Worm (Caenorhabditis elegans) whole organism, young adult: ENCODE measurements around the gene ugt-62.
A peak's percentile ranks its signal among the peaks of the same experiment; 100 is the strongest.

Experiments
- B0019.2 ChIP-seq: fragments of 200-800 bp; sonication (Bioruptor generic); conservative IDR thresholded peaks from 2 replicates; pipeline ENCODE4 v1.3.6; 2022; ENCODE audit warnings: missing genetic modification reagents, missing genetic modification characterization, missing compliant biosample characterization
- F57C9.4 ChIP-seq: sonication (generic microtip); optimal IDR thresholded peaks from 2 replicates; lab custom pipeline; 2017; ENCODE audit warnings: mild to moderate bottlenecking, missing genetic modification characterization, missing compliant biosample characterization
- K11D2.4 ChIP-seq: fragments of 200-800 bp; sonication (Bioruptor generic); IDR thresholded peaks from 2 replicates; pipeline ENCODE4 v1.3.6; 2022; ENCODE audit warnings: missing genetic modification reagents, missing genetic modification characterization, missing compliant biosample characterization
- T07F8.4 ChIP-seq: sonication (generic microtip); optimal IDR thresholded peaks from 2 replicates; lab custom pipeline; 2016; ENCODE audit warnings: mild to moderate bottlenecking, missing genetic modification characterization, moderate library complexity, missing compliant biosample characterization
- T26A5.8 ChIP-seq: sonication (generic microtip); optimal IDR thresholded peaks from 2 replicates; lab custom pipeline; 2016; ENCODE audit warnings: missing genetic modification characterization, missing compliant biosample characterization
- Y53G8AR.9 ChIP-seq: fragments of 200-800 bp; sonication (Bioruptor generic); conservative IDR thresholded peaks from 2 replicates; pipeline ENCODE4 v1.3.6; 2022; ENCODE audit warnings: missing genetic modification reagents, missing genetic modification characterization, missing compliant biosample characterization
- Y67H2A.10 ChIP-seq: fragments of 200-800 bp; sonication (Bioruptor generic); conservative IDR thresholded peaks from 2 replicates; pipeline ENCODE4 v1.3.6; 2022; ENCODE audit warnings: missing genetic modification reagents, missing genetic modification characterization, missing compliant biosample characterization
- ZK185.1 ChIP-seq: sonication (generic microtip); optimal IDR thresholded peaks from 2 replicates; lab custom pipeline; 2016; ENCODE audit warnings: mild to moderate bottlenecking, missing genetic modification characterization, missing compliant biosample characterization; ENCODE audit not compliant: poor library complexity, severe bottlenecking
- akir-1 ChIP-seq: fragments of 200-800 bp; sonication (Bioruptor generic); optimal IDR thresholded peaks from 2 replicates; lab custom pipeline; 2018; ENCODE audit warnings: mild to moderate bottlenecking, missing genetic modification characterization, moderate library complexity, missing compliant biosample characterization
- atf-7 ChIP-seq: sonication (generic microtip); optimal IDR thresholded peaks from 2 replicates; lab custom pipeline; 2017; ENCODE audit warnings: mild to moderate bottlenecking, missing genetic modification characterization, missing compliant biosample characterization
- attf-5 ChIP-seq: fragments of 200-800 bp; sonication (Bioruptor generic); optimal IDR thresholded peaks from 2 replicates; lab custom pipeline; 2018; ENCODE audit warnings: mild to moderate bottlenecking, missing genetic modification characterization, missing compliant biosample characterization
- ccch-3 ChIP-seq: fragments of 200-800 bp; sonication (Bioruptor generic); optimal IDR thresholded peaks from 2 replicates; lab custom pipeline; 2018; ENCODE audit warnings: mild to moderate bottlenecking, missing genetic modification characterization, missing compliant biosample characterization
- cebp-1 ChIP-seq, 2 experiments: fragments of 200-800 bp in 1 of 2; sonication (Bioruptor generic) in 1 of 2; sonication (generic microtip) in 1 of 2; IDR thresholded peaks in 1 of 2; optimal IDR thresholded peaks in 1 of 2; 2 replicates each; pipeline versions ENCODE4 v1.3.6 to Lab custom; 2017 to 2022; ENCODE audit warnings: missing compliant biosample characterization in 2 of 2, missing genetic modification characterization in 2 of 2, mild to moderate bottlenecking in 1 of 2, missing genetic modification reagents in 1 of 2, moderate library complexity in 1 of 2
- ceh-40 ChIP-seq: fragments of 200-800 bp; sonication (Bioruptor generic); IDR thresholded peaks from 2 replicates; pipeline ENCODE4 v1.3.6; 2022; ENCODE audit warnings: missing genetic modification characterization, missing compliant biosample characterization
- ceh-58 ChIP-seq: fragments of 200-800 bp; sonication (Bioruptor generic); IDR thresholded peaks from 2 replicates; pipeline ENCODE4 v1.3.6; 2022; ENCODE audit warnings: missing genetic modification characterization, missing compliant biosample characterization
- chd-7 ChIP-seq: sonication (generic microtip); optimal IDR thresholded peaks from 2 replicates; lab custom pipeline; 2016; ENCODE audit warnings: mild to moderate bottlenecking, missing genetic modification characterization, moderate library complexity, missing compliant biosample characterization
- die-1 ChIP-seq: sonication (generic microtip); optimal IDR thresholded peaks from 2 replicates; lab custom pipeline; 2016; ENCODE audit warnings: missing genotype, mild to moderate bottlenecking, missing genetic modification characterization, missing compliant biosample characterization
- dox-1 ChIP-seq: fragments of 200-800 bp; sonication (Bioruptor generic); IDR thresholded peaks from 2 replicates; pipeline ENCODE4 v1.3.6; 2022; ENCODE audit warnings: missing genetic modification reagents, missing genetic modification characterization, missing compliant biosample characterization
- dpff-1 ChIP-seq: sonication (generic microtip); optimal IDR thresholded peaks from 2 replicates; lab custom pipeline; 2017; ENCODE audit warnings: mild to moderate bottlenecking, missing genetic modification characterization, missing compliant biosample characterization
- ekl-4 ChIP-seq: fragments of 200-800 bp; sonication (Bioruptor generic); IDR thresholded peaks from 2 replicates; pipeline ENCODE4 v1.3.6; 2022; ENCODE audit warnings: missing genetic modification reagents, missing genetic modification characterization, missing compliant biosample characterization
- ets-4 ChIP-seq: fragments of 200-800 bp; sonication (Bioruptor generic); optimal IDR thresholded peaks from 2 replicates; lab custom pipeline; 2018; ENCODE audit warnings: mild to moderate bottlenecking, missing genetic modification characterization, missing compliant biosample characterization
- him-1 ChIP-seq: sonication (generic microtip); optimal IDR thresholded peaks from 2 replicates; lab custom pipeline; 2016; ENCODE audit warnings: missing genotype, missing genetic modification reagents, missing genetic modification characterization, missing compliant biosample characterization
- hlh-26 ChIP-seq: fragments of 200-800 bp; sonication (Bioruptor generic); conservative IDR thresholded peaks from 2 replicates; pipeline ENCODE4 v1.3.6; 2022; ENCODE audit warnings: missing genetic modification reagents, missing genetic modification characterization, missing compliant biosample characterization
- hmg-20 ChIP-seq: fragments of 200-800 bp; sonication (Bioruptor generic); IDR thresholded peaks from 2 replicates; pipeline ENCODE4 v1.3.6; 2022; ENCODE audit warnings: missing genetic modification reagents, missing genetic modification characterization, missing compliant biosample characterization
- hsf-1 ChIP-seq: fragments of 200-800 bp; sonication (Bioruptor generic); IDR thresholded peaks from 2 replicates; pipeline ENCODE4 v1.3.6; 2022; ENCODE audit warnings: missing genetic modification reagents, missing genetic modification characterization, missing compliant biosample characterization
- let-526 ChIP-seq: fragments of 200-800 bp; sonication (Bioruptor generic); IDR thresholded peaks from 2 replicates; pipeline ENCODE4 v1.3.6; 2022; ENCODE audit warnings: missing genetic modification reagents, missing genetic modification characterization, missing compliant biosample characterization
- lin-35 ChIP-seq, 3 experiments: fragments of 150-350 bp in 2 of 3; sonication (generic microtip) in 1 of 3; optimal IDR thresholded peaks; 2 replicates each; lab custom pipeline; 2014 to 2018; ENCODE audit warnings: missing biosample characterization in 3 of 3, missing genetic modification characterization in 3 of 3, missing genetic modification reagents in 3 of 3
- lin-54 ChIP-seq: fragments of 200-800 bp; sonication (Bioruptor generic); optimal IDR thresholded peaks from 2 replicates; lab custom pipeline; 2018; ENCODE audit warnings: mild to moderate bottlenecking, missing genetic modification characterization, missing compliant biosample characterization
- madf-6 ChIP-seq: fragments of 200-800 bp; sonication (Bioruptor generic); IDR thresholded peaks from 2 replicates; pipeline ENCODE4 v1.3.6; 2022; ENCODE audit warnings: missing genetic modification reagents, missing genetic modification characterization, missing compliant biosample characterization
- madf-8 ChIP-seq: fragments of 200-800 bp; sonication (Bioruptor generic); conservative IDR thresholded peaks from 2 replicates; pipeline ENCODE4 v1.3.6; 2022; ENCODE audit warnings: missing genetic modification reagents, missing genetic modification characterization, missing compliant biosample characterization
- mcd-1 ChIP-seq: fragments of 200-800 bp; sonication (Bioruptor generic); IDR thresholded peaks from 2 replicates; pipeline ENCODE4 v1.3.6; 2022; ENCODE audit warnings: missing genetic modification reagents, missing genetic modification characterization, missing compliant biosample characterization
- mel-28 ChIP-seq: sonication (generic microtip); optimal IDR thresholded peaks from 2 replicates; lab custom pipeline; 2016; ENCODE audit warnings: borderline replicate concordance, mild to moderate bottlenecking, missing genetic modification characterization, missing compliant biosample characterization
- mes-4 ChIP-seq: sonication (generic microtip); optimal IDR thresholded peaks from 2 replicates; lab custom pipeline; 2016; ENCODE audit warnings: missing genotype, missing genetic modification characterization, missing compliant biosample characterization
- nfya-1 ChIP-seq: sonication (generic microtip); optimal IDR thresholded peaks from 2 replicates; lab custom pipeline; 2017; ENCODE audit warnings: antibody characterized with exemption, missing compliant biosample characterization, missing genetic modification characterization, borderline replicate concordance; ENCODE audit not compliant: insufficient read depth
- nfyb-1 ChIP-seq: fragments of 200-800 bp; sonication (Bioruptor generic); IDR thresholded peaks from 2 replicates; pipeline ENCODE4 v1.3.6; 2022; ENCODE audit warnings: missing genetic modification reagents, missing genetic modification characterization, missing compliant biosample characterization
- pbrm-1 ChIP-seq: fragments of 200-800 bp; sonication (Bioruptor generic); IDR thresholded peaks from 2 replicates; pipeline ENCODE4 v1.3.6; 2022; ENCODE audit warnings: missing genetic modification reagents, missing genetic modification characterization, missing compliant biosample characterization
- snpc-4 ChIP-seq, 5 experiments: fragments of 150-350 bp in 1 of 5; sonication (generic microtip) in 4 of 5; optimal IDR thresholded peaks; 2 replicates each; lab custom pipeline; 2014 to 2018; ENCODE audit warnings: missing genetic modification characterization in 5 of 5, missing biosample characterization in 3 of 5, antibody characterized with exemption in 2 of 5, mild to moderate bottlenecking in 2 of 5, missing compliant biosample characterization in 2 of 5, missing genotype in 2 of 5, moderate library complexity in 2 of 5, missing genetic modification reagents in 1 of 5
- somi-1 ChIP-seq: fragments of 200-800 bp; sonication (Bioruptor generic); optimal IDR thresholded peaks from 2 replicates; lab custom pipeline; 2018; ENCODE audit warnings: mild to moderate bottlenecking, missing genetic modification characterization, missing compliant biosample characterization
- sptf-2 ChIP-seq: fragments of 200-800 bp; sonication (Bioruptor generic); optimal IDR thresholded peaks from 2 replicates; lab custom pipeline; 2018; ENCODE audit warnings: mild to moderate bottlenecking, missing genetic modification characterization, missing compliant biosample characterization
- tbp1 ChIP-seq: fragments of 200-800 bp; sonication (Bioruptor generic); optimal IDR thresholded peaks from 2 replicates; lab custom pipeline; 2018; ENCODE audit warnings: mild to moderate bottlenecking, missing genetic modification characterization, missing compliant biosample characterization
- tbx-9 ChIP-seq: sonication (generic microtip); optimal IDR thresholded peaks from 2 replicates; lab custom pipeline; 2016; ENCODE audit warnings: borderline replicate concordance, missing genetic modification characterization, inconsistent platforms, missing compliant biosample characterization
- unc-130 ChIP-seq: sonication (generic microtip); optimal IDR thresholded peaks from 2 replicates; lab custom pipeline; 2016; ENCODE audit warnings: missing genetic modification reagents, missing genetic modification characterization, missing compliant biosample characterization
- unc-62 ChIP-seq: fragments of 150-350 bp; optimal IDR thresholded peaks from 2 replicates; lab custom pipeline; 2014; ENCODE audit warnings: missing biosample characterization, missing genetic modification reagents, missing genetic modification characterization
- ztf-18 ChIP-seq: sonication (generic microtip); optimal IDR thresholded peaks from 2 replicates; lab custom pipeline; 2016; ENCODE audit warnings: missing genotype, mild to moderate bottlenecking, missing genetic modification characterization, missing compliant biosample characterization
- ztf-26 ChIP-seq: sonication (generic microtip); optimal IDR thresholded peaks from 2 replicates; lab custom pipeline; 2017; ENCODE audit warnings: missing genetic modification characterization, missing compliant biosample characterization

Gene ugt-62

ce11 chrIII:4495250-4495649, 45.2 kb downstream of the ugt-62 start:
- TF ChIP-seq nfyb-1 (GFP tag; lab: Robert Waterston, UW) (peak; percentile 14; the same call in 1 of the 2 replicates), ekl-4 (GFP tag; lab: Robert Waterston, UW) (no peak)

DNA sequence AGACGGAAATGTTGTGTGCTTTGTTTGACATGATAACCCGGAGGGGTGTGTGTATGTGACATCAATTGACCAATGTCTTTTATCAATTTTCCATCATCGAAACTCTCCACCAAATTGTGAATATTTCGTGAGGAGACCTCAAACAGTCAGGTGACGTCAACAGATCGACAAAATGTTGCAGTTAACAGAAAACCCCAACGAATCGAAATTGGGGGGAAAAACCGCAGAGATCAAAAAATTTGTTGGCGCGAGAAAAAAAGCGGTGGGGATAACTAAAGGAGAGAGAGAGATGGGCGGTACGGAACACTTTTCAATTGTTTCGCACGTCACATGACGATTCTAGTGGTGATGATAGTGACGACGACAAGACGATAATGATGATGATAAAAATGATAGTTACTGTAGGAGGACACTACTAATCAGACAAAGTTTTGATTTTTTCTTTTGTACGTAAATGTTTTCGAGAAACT, 45.8 kb downstream of the ugt-62 start:
- TF ChIP-seq ZK185.1 (tag; lab: Kevin White, UChicago) (peak; percentile 66), ets-4 (GFP tag; lab: Kevin White, UChicago) (peak; percentile 10), mcd-1 (GFP tag; lab: Robert Waterston, UW) (no peak), ccch-3 (GFP tag; lab: Kevin White, UChicago) (no peak), ceh-58 (GFP tag; lab: Robert Waterston, UW) (no peak), T07F8.4 (tag; lab: Kevin White, UChicago) (no peak), die-1 (tag; lab: Kevin White, UChicago) (peak; percentile 55), cebp-1 (GFP tag; IDR thresholded peaks at IDR 0.05; lab: Robert Waterston, UW) (no peak), cebp-1 (tag; optimal IDR thresholded peaks at IDR 0.05; lab: Kevin White, UChicago) (peak; percentile 51), snpc-4 (GFP tag; optimal IDR thresholded peaks at IDR 0.05; lab: Kevin White, UChicago) (no peak), snpc-4 (tag; optimal IDR thresholded peaks at IDR 0.05; lab: Kevin White, UChicago) (peak in 1 of 4 experiments; percentile 20), nfya-1 (tag; lab: Kevin White, UChicago) (no peak), him-1 (no peak), ztf-26 (tag; lab: Kevin White, UChicago) (peak; percentile 65), unc-62 (GFP tag; lab: Kevin White, UChicago) (peak; percentile 30), K11D2.4 (GFP tag; lab: Robert Waterston, UW) (0 out of 2 replicates have a peak, but pooled peaks have one; percentile 24), let-526 (GFP tag; lab: Robert Waterston, UW) (peak; percentile 66; the same call in 1 of the 2 replicates), somi-1 (GFP tag; lab: Kevin White, UChicago) (peak; percentile 67), Y67H2A.10 (GFP tag; lab: Robert Waterston, UW) (no peak), dox-1 (GFP tag; lab: Robert Waterston, UW) (peak; percentile 27; the same call in 1 of the 2 replicates), akir-1 (GFP tag; lab: Kevin White, UChicago) (no peak), hmg-20 (GFP tag; lab: Robert Waterston, UW) (no peak), Y53G8AR.9 (GFP tag; lab: Robert Waterston, UW) (no peak), madf-8 (no peak), mes-4 (tag; lab: Kevin White, UChicago) (no peak), ceh-40 (no peak), B0019.2 (GFP tag; lab: Robert Waterston, UW) (no peak), hlh-26 (no peak), sptf-2 (GFP tag; lab: Kevin White, UChicago) (no peak), ztf-18 (tag; lab: Kevin White, UChicago) (no peak), lin-54 (GFP tag; lab: Kevin White, UChicago) (peak; percentile 36), unc-130 (GFP tag; lab: Kevin White, UChicago) (no peak), tbx-9 (tag; lab: Kevin White, UChicago) (no peak), mel-28 (tag; lab: Kevin White, UChicago) (no peak), dpff-1 (tag; lab: Kevin White, UChicago) (no peak), tbp1 (GFP tag; lab: Kevin White, UChicago) (peak; percentile 16), T26A5.8 (tag; lab: Kevin White, UChicago) (no peak), pbrm-1 (GFP tag; lab: Robert Waterston, UW) (no peak), hsf-1 (GFP tag; lab: Robert Waterston, UW) (no peak), F57C9.4 (tag; lab: Kevin White, UChicago) (no peak), attf-5 (GFP tag; lab: Kevin White, UChicago) (peak; percentile 48), chd-7 (tag; lab: Kevin White, UChicago) (peak; percentile 13), lin-35 (GFP tag; optimal IDR thresholded peaks at IDR 0.05; lab: Kevin White, UChicago) (no peak), atf-7 (peak; percentile 83), madf-6 (0 out of 2 replicates have a peak, but pooled peaks have one; percentile 16)
